Worm (Caenorhabditis elegans): ENCODE measurements around the gene T03F7.5.

DNA sequence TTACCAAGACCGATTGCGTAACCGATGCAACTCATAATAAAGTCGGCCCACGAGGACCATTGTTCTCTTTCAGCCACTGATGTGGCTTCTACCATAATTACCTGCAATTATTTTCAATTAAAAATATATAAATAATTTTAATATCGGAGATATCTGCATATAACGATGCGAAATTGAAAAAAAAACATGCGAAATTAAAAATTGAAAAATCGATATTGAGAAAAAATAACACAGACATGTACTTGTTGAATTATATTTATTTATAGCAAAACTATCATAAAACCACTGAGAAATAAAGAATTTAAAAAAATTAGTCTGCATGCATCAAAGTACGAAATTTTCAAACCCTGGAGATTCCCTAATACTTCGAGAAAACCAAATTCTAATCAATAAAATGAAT, 9.8 kb upstream of the T03F7.5 start, which contains the start of gene snf-11:
- TF ChIP-seq tbx-2 (tag; optimal IDR thresholded peaks at IDR 0.05): no peak
- TF ChIP-seq ceh-31 (tag; optimal IDR thresholded peaks at IDR 0.05): no peak
- no peak for TF ChIP-seq pha-4 (tag; optimal IDR thresholded peaks at IDR 0.05)
- TF ChIP-seq hlh-6 (tag; optimal IDR thresholded peaks at IDR 0.05): no peak
- TF ChIP-seq dve-1 (tag; optimal IDR thresholded peaks at IDR 0.05): no peak
- TF ChIP-seq sox-2 (GFP tag; IDR thresholded peaks at IDR 0.05): no peak
- no peak for TF ChIP-seq elt-2 (tag; optimal IDR thresholded peaks at IDR 0.05)
- no peak for TF ChIP-seq unc-86 (tag; optimal IDR thresholded peaks at IDR 0.05)
- no peak for TF ChIP-seq ceh-19 (GFP tag; optimal IDR thresholded peaks at IDR 0.05)
- no peak for TF ChIP-seq dmd-4 (tag; optimal IDR thresholded peaks at IDR 0.05; ENCODE audit: borderline replicate concordance)
- no peak for TF ChIP-seq elt-4 (tag; optimal IDR thresholded peaks at IDR 0.05)
- no peak for TF ChIP-seq hlh-15 (tag; optimal IDR thresholded peaks at IDR 0.05)

Data from whole organism, late embryonic.